Fruit fly (Drosophila melanogaster) whole organism, embryonic: ENCODE results near the gene CG16852.

ENCODE experiments used
- CG10431 ChIP-seq: fragments of 200-800 bp; sonication (Bioruptor generic); optimal IDR thresholded peaks from 3 replicates; lab custom pipeline; 2018; ENCODE audit warnings: missing biosample characterization, mild to moderate bottlenecking, missing genetic modification characterization
- CG10654 ChIP-seq: fragments of 200-800 bp; sonication (Bioruptor generic); optimal IDR thresholded peaks from 2 replicates; lab custom pipeline; 2016; ENCODE audit warnings: missing biosample characterization, missing genetic modification characterization
- CG11723 ChIP-seq: fragments of 200-800 bp; sonication (Bioruptor generic); optimal IDR thresholded peaks from 2 replicates; lab custom pipeline; 2017; ENCODE audit warnings: missing biosample characterization, mild to moderate bottlenecking, missing genetic modification characterization
- CG12071 ChIP-seq: fragments of 200-800 bp; sonication (Bioruptor generic); optimal IDR thresholded peaks from 3 replicates; lab custom pipeline; 2018; ENCODE audit warnings: missing biosample characterization, mild to moderate bottlenecking, missing genetic modification characterization
- CG12769 ChIP-seq: fragments of 200-800 bp; sonication (Bioruptor generic); optimal IDR thresholded peaks from 2 replicates; lab custom pipeline; 2019; ENCODE audit warnings: missing biosample characterization, mild to moderate bottlenecking, missing genetic modification characterization, moderate library complexity
- CG14965 ChIP-seq: fragments of 200-800 bp; sonication (Bioruptor generic); optimal IDR thresholded peaks from 2 replicates; lab custom pipeline; 2016; ENCODE audit warnings: missing biosample characterization, missing genetic modification characterization, borderline replicate concordance
- CG17802 ChIP-seq: fragments of 200-800 bp; sonication (Bioruptor generic); optimal IDR thresholded peaks from 2 replicates; lab custom pipeline; 2018; ENCODE audit warnings: missing biosample characterization, mild to moderate bottlenecking, missing genetic modification characterization, moderate library complexity
- CG2712 ChIP-seq: fragments of 200-800 bp; optimal IDR thresholded peaks from 3 replicates; lab custom pipeline; 2019; ENCODE audit warnings: missing biosample characterization, mild to moderate bottlenecking, missing genetic modification characterization, moderate library complexity
- CG31441 ChIP-seq: fragments of 200-800 bp; sonication (Bioruptor generic); IDR thresholded peaks from 2 replicates; pipeline ENCODE4 v1.3.6; 2022; ENCODE audit warnings: missing biosample characterization, missing genetic modification characterization
- CG32772 ChIP-seq: fragments of 200-800 bp; sonication (Bioruptor generic); IDR thresholded peaks from 2 replicates; pipeline ENCODE4 v1.3.6; 2022; ENCODE audit warnings: missing biosample characterization, missing genetic modification characterization
- CG4424 ChIP-seq: fragments of 200-800 bp; sonication (Bioruptor generic); optimal IDR thresholded peaks from 3 replicates; lab custom pipeline; 2016; ENCODE audit warnings: missing biosample characterization, missing genetic modification characterization
- CG4707 ChIP-seq: fragments of 200-800 bp; sonication (Bioruptor generic); optimal IDR thresholded peaks from 2 replicates; lab custom pipeline; 2018; ENCODE audit warnings: missing biosample characterization, mild to moderate bottlenecking, missing genetic modification characterization, moderate library complexity
- CG5245 ChIP-seq: fragments of 200-800 bp; sonication (Bioruptor generic); optimal IDR thresholded peaks from 3 replicates; lab custom pipeline; 2016; ENCODE audit warnings: missing biosample characterization, missing genetic modification characterization
- CG6175 ChIP-seq: fragments of 200-800 bp; sonication (Bioruptor generic); IDR thresholded peaks from 3 replicates; pipeline ENCODE4 v1.3.6; 2022; ENCODE audit warnings: missing biosample characterization, missing genetic modification characterization
- CG7357 ChIP-seq: fragments of 200-800 bp; sonication (Bioruptor generic); IDR thresholded peaks from 3 replicates; pipeline ENCODE4 v1.3.6; 2022; ENCODE audit warnings: missing biosample characterization, missing genetic modification characterization
- CG7987 ChIP-seq: fragments of 200-800 bp; sonication (Bioruptor generic); optimal IDR thresholded peaks from 2 replicates; lab custom pipeline; 2018; ENCODE audit warnings: missing biosample characterization, mild to moderate bottlenecking, missing genetic modification characterization, moderate library complexity
- CG8290 ChIP-seq, 3 experiments: fragments of 200-800 bp; sonication (Bioruptor generic); optimal IDR thresholded peaks; 2 replicates each; lab custom pipeline; 2016 to 2019; ENCODE audit warnings: missing biosample characterization in 3 of 3, missing genetic modification characterization in 3 of 3, mild to moderate bottlenecking in 2 of 3, moderate library complexity in 1 of 3
- CG9609 ChIP-seq: fragments of 200-800 bp; sonication (Bioruptor generic); optimal IDR thresholded peaks from 3 replicates; lab custom pipeline; 2016; ENCODE audit warnings: missing biosample characterization, missing genetic modification characterization
- CG9876 ChIP-seq: fragments of 200-800 bp; sonication (Bioruptor generic); optimal IDR thresholded peaks from 2 replicates; lab custom pipeline; 2016; ENCODE audit warnings: missing biosample characterization, missing genetic modification characterization
- Dp ChIP-seq: fragments of 200-800 bp; sonication (Bioruptor generic); optimal IDR thresholded peaks from 2 replicates; lab custom pipeline; 2018; ENCODE audit warnings: missing biosample characterization, mild to moderate bottlenecking, missing genetic modification characterization, moderate library complexity
- Drgx ChIP-seq: fragments of 200-800 bp; sonication (Bioruptor generic); IDR thresholded peaks from 2 replicates; pipeline ENCODE4 v1.3.6; 2022; ENCODE audit warnings: missing biosample characterization, missing genetic modification characterization
- Ets97D ChIP-seq: fragments of 200-800 bp; sonication (Bioruptor generic); optimal IDR thresholded peaks from 3 replicates; lab custom pipeline; 2016; ENCODE audit warnings: missing biosample characterization, missing genetic modification characterization
- HLH54F ChIP-seq: fragments of 200-800 bp; sonication (Bioruptor generic); optimal IDR thresholded peaks from 3 replicates; lab custom pipeline; 2016; ENCODE audit warnings: missing biosample characterization, missing genetic modification characterization
- HLHmδ ChIP-seq: fragments of 200-800 bp; sonication (Bioruptor generic); optimal IDR thresholded peaks from 2 replicates; lab custom pipeline; 2018; ENCODE audit warnings: missing biosample characterization, mild to moderate bottlenecking, missing genetic modification characterization, moderate library complexity
- Hmx ChIP-seq: fragments of 200-800 bp; sonication (Bioruptor generic); optimal IDR thresholded peaks from 2 replicates; lab custom pipeline; 2016; ENCODE audit warnings: missing biosample characterization, missing genetic modification characterization
- Hr78 ChIP-seq, 2 experiments: fragments of 200-800 bp in 1 of 2; fragments of >200 bp in 1 of 2; sonication (Bioruptor generic) in 1 of 2; optimal IDR thresholded peaks; 2 replicates each; lab custom pipeline; 2017 to 2019; ENCODE audit warnings: missing biosample characterization in 2 of 2, missing genetic modification characterization in 2 of 2, mild to moderate bottlenecking in 1 of 2, moderate library complexity in 1 of 2
- Hsf ChIP-seq: fragments of 200-800 bp; sonication (Bioruptor generic); optimal IDR thresholded peaks from 3 replicates; lab custom pipeline; 2016; ENCODE audit warnings: missing biosample characterization, missing genetic modification characterization
- Kr ChIP-seq: fragments of 200-800 bp; sonication (Bioruptor generic); optimal IDR thresholded peaks from 2 replicates; lab custom pipeline; 2017; ENCODE audit warnings: missing biosample characterization, mild to moderate bottlenecking, missing genetic modification characterization
- Lhr ChIP-seq: fragments of 200-800 bp; sonication (Bioruptor generic); optimal IDR thresholded peaks from 3 replicates; lab custom pipeline; 2017; ENCODE audit warnings: mild to moderate bottlenecking, missing biosample characterization, missing genetic modification reagents, missing genetic modification characterization
- MBD-R2 ChIP-seq: fragments of 200-800 bp; sonication (Bioruptor generic); IDR thresholded peaks from 2 replicates; pipeline ENCODE4 v1.3.6; 2022; ENCODE audit warnings: missing biosample characterization, missing genetic modification characterization
- NK7.1 ChIP-seq: fragments of 200-800 bp; sonication (Bioruptor generic); optimal IDR thresholded peaks from 3 replicates; lab custom pipeline; 2016; ENCODE audit warnings: missing biosample characterization, missing genetic modification characterization
- Nf-YB ChIP-seq: fragments of 200-800 bp; sonication (Bioruptor generic); optimal IDR thresholded peaks from 3 replicates; lab custom pipeline; 2019; ENCODE audit warnings: missing biosample characterization, mild to moderate bottlenecking, missing genetic modification characterization, moderate library complexity
- ase ChIP-seq: fragments of 200-800 bp; sonication (Bioruptor generic); IDR thresholded peaks from 3 replicates; pipeline ENCODE4 v1.3.6; 2022; ENCODE audit warnings: missing biosample characterization, missing genetic modification characterization
- btn ChIP-seq: fragments of 200-800 bp; sonication (Bioruptor generic); optimal IDR thresholded peaks from 2 replicates; lab custom pipeline; 2016; ENCODE audit warnings: missing biosample characterization, missing genetic modification characterization
- ems ChIP-seq: fragments of 200-800 bp; sonication (Bioruptor generic); optimal IDR thresholded peaks from 3 replicates; lab custom pipeline; 2016; ENCODE audit warnings: missing biosample characterization, missing genetic modification characterization
- fd96Cb ChIP-seq: fragments of 200-800 bp; sonication (Bioruptor generic); optimal IDR thresholded peaks from 2 replicates; lab custom pipeline; 2018; ENCODE audit warnings: missing biosample characterization, mild to moderate bottlenecking, missing genetic modification characterization, moderate library complexity
- fru ChIP-seq: fragments of >200 bp; optimal IDR thresholded peaks from 2 replicates; lab custom pipeline; 2017
- fu2 ChIP-seq: fragments of 200-800 bp; sonication (Bioruptor generic); optimal IDR thresholded peaks from 2 replicates; lab custom pipeline; 2016; ENCODE audit warnings: missing biosample characterization, missing genetic modification characterization
- gfzf ChIP-seq: fragments of 200-800 bp; sonication (Bioruptor generic); optimal IDR thresholded peaks from 2 replicates; lab custom pipeline; 2016; ENCODE audit warnings: missing biosample characterization, mild to moderate bottlenecking, missing genetic modification characterization, moderate library complexity
- gsb ChIP-seq: fragments of 200-800 bp; sonication (Bioruptor generic); IDR thresholded peaks from 2 replicates; pipeline ENCODE4 v1.3.6; 2022; ENCODE audit warnings: missing biosample characterization, missing genetic modification characterization
- ken ChIP-seq: fragments of 200-800 bp; sonication (Bioruptor generic); IDR thresholded peaks from 3 replicates; pipeline ENCODE4 v1.3.6; 2022; ENCODE audit warnings: missing biosample characterization, missing genetic modification characterization
- knrl ChIP-seq: fragments of 200-800 bp; sonication (Bioruptor generic); IDR thresholded peaks from 3 replicates; pipeline ENCODE4 v1.3.6; 2022; ENCODE audit warnings: missing biosample characterization, missing genetic modification characterization; ENCODE audit not compliant: partially characterized antibody
- luna ChIP-seq: fragments of 200-800 bp; sonication (Bioruptor generic); optimal IDR thresholded peaks from 2 replicates; lab custom pipeline; 2016; ENCODE audit warnings: missing biosample characterization, missing genetic modification characterization
- mam ChIP-seq: fragments of 200-800 bp; sonication (Bioruptor generic); optimal IDR thresholded peaks from 3 replicates; lab custom pipeline; 2016; ENCODE audit warnings: missing biosample characterization, missing genetic modification characterization
- nom ChIP-seq: fragments of 200-800 bp; sonication (Bioruptor generic); optimal IDR thresholded peaks from 2 replicates; lab custom pipeline; 2017; ENCODE audit warnings: missing biosample characterization, missing genetic modification characterization, mild to moderate bottlenecking, moderate library complexity, missing genetic modification reagents
- org-1 ChIP-seq: fragments of 200-800 bp; sonication (Bioruptor generic); optimal IDR thresholded peaks from 2 replicates; lab custom pipeline; 2017; ENCODE audit warnings: missing biosample characterization, missing genetic modification characterization
- phol ChIP-seq: fragments of 200-800 bp; sonication (Bioruptor generic); optimal IDR thresholded peaks from 3 replicates; lab custom pipeline; 2018; ENCODE audit warnings: missing biosample characterization, mild to moderate bottlenecking, missing genetic modification characterization, moderate library complexity
- pnt ChIP-seq: fragments of 200-800 bp; sonication (Bioruptor generic); optimal IDR thresholded peaks from 3 replicates; lab custom pipeline; 2016; ENCODE audit warnings: missing biosample characterization, missing genetic modification characterization
- stc ChIP-seq: fragments of 200-800 bp; sonication (Bioruptor generic); IDR thresholded peaks from 2 replicates; pipeline ENCODE4 v1.3.6; 2022; ENCODE audit warnings: missing biosample characterization, missing genetic modification characterization

The CG16852 gene

dm6 chr2L:13514945-13515687, 25.4 kb upstream of the CG16852 start (continued):
- TF ChIP-seq CG5245 (GFP tag; lab: Kevin White, UChicago) (peak; percentile 61), ase (GFP tag; lab: Robert Waterston, UW) (peak; percentile 72), mam (GFP tag; lab: Kevin White, UChicago) (peak; percentile 80), CG7357 (peak; percentile 71), knrl (GFP tag; lab: Robert Waterston, UW) (no peak), Dp (GFP tag; lab: Kevin White, UChicago) (no peak), nom (GFP tag; lab: Kevin White, UChicago) (no peak), MBD-R2 (GFP tag; lab: Robert Waterston, UW) (no peak; the same call in 1 of the 2 replicates), Hmx (GFP tag; lab: Kevin White, UChicago) (no peak), CG2712 (tag; lab: Kevin White, UChicago) (peak; percentile 83), Kr (no peak), CG8290 (GFP tag; optimal IDR thresholded peaks at IDR 0.05; lab: Kevin White, UChicago) (no peak), CG8290 (tag; optimal IDR thresholded peaks at IDR 0.05; lab: Kevin White, UChicago) (peak in 1 of 2 experiments; percentile 40), phol (tag; lab: Kevin White, UChicago) (peak; percentile 85), pnt (GFP tag; lab: Kevin White, UChicago) (peak; percentile 66), HLH54F (GFP tag; lab: Kevin White, UChicago) (peak; percentile 43), CG6175 (GFP tag; lab: Robert Waterston, UW) (peak; percentile 48; the same call in 1 of the 3 replicates), CG14965 (peak; percentile 57), org-1 (GFP tag; lab: Kevin White, UChicago) (no peak), Ets97D (GFP tag; lab: Kevin White, UChicago) (peak; percentile 72), CG7987 (GFP tag; lab: Kevin White, UChicago) (peak; percentile 69), Hsf (GFP tag; lab: Kevin White, UChicago) (peak; percentile 67), fru (no peak), Nf-YB (GFP tag; lab: Kevin White, UChicago) (no peak), fu2 (GFP tag; lab: Kevin White, UChicago) (peak; percentile 9), luna (GFP tag; lab: Kevin White, UChicago) (no peak), CG31441 (GFP tag; lab: Robert Waterston, UW) (peak; percentile 83), gfzf (GFP tag; lab: Kevin White, UChicago) (no peak), Hr78 (GFP tag; optimal IDR thresholded peaks at IDR 0.05; lab: Kevin White, UChicago) (no peak), CG10431 (GFP tag; lab: Kevin White, UChicago) (no peak), stc (GFP tag; lab: Robert Waterston, UW) (peak; percentile 81), Drgx (peak; percentile 46), fd96Cb (peak; percentile 69), HLHmδ (GFP tag; lab: Kevin White, UChicago) (no peak), CG9609 (GFP tag; lab: Kevin White, UChicago) (peak; percentile 52), ken (GFP tag; lab: Robert Waterston, UW) (no peak), CG10654 (peak; percentile 61), gsb (GFP tag; lab: Robert Waterston, UW) (peak; percentile 50), Lhr (GFP tag; lab: Kevin White, UChicago) (no peak), btn (GFP tag; lab: Kevin White, UChicago) (peak; percentile 64), CG17802 (tag; lab: Kevin White, UChicago) (peak; percentile 66), CG4424 (GFP tag; lab: Kevin White, UChicago) (peak; percentile 82), CG11723 (GFP tag; lab: Kevin White, UChicago) (no peak), NK7.1 (GFP tag; lab: Kevin White, UChicago) (peak; percentile 72), CG12071 (peak; percentile 80), CG32772 (GFP tag; lab: Robert Waterston, UW) (peak; percentile 75), CG9876 (peak; percentile 27), CG4707 (GFP tag; lab: Kevin White, UChicago) (no peak), ems (GFP tag; lab: Kevin White, UChicago) (peak; percentile 82), CG12769 (tag; lab: Kevin White, UChicago) (no peak)
